Fruit fly (Drosophila melanogaster): Measurements from ENCODE around the gene BBS8.

Gene BBS8

DNA sequence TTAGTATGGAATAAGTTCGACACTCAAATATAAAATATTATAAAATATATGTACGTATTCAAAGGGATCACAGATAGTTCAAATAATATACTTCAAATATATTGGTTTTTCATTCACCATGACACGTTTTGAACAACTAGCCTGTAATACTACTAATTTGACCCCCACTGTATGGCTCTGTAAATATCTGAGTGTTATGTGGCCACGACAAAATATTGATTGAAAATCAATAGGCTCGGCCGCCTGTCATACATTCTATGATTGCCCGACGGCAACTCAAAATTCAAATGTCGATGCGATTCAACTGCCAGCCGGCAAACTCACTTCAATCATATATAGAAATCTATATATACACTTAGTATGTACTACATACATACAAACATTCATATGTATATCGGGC is 47.2 kb downstream of the BBS8 start:
- TF ChIP-seq Blimp-1 (GFP tag; optimal IDR thresholded peaks at IDR 0.05) (peak; percentile 22), Med (GFP tag) (peak; percentile 80), Asciz (GFP tag; optimal IDR thresholded peaks at IDR 0.05) (peak; percentile 67), Nf-YB (GFP tag; optimal IDR thresholded peaks at IDR 0.05) (no peak), gem (tag; optimal IDR thresholded peaks at IDR 0.05) (peak; percentile 56), CG18764 (GFP tag; optimal IDR thresholded peaks at IDR 0.05) (no peak), trh (GFP tag; optimal IDR thresholded peaks at IDR 0.05) (no peak), CG3407 (GFP tag; optimal IDR thresholded peaks at IDR 0.05) (peak; percentile 58), CG2712 (tag; optimal IDR thresholded peaks at IDR 0.05) (peak; percentile 17), Hr3 (GFP tag; optimal IDR thresholded peaks at IDR 0.05) (no peak), CG2875 (GFP tag; optimal IDR thresholded peaks at IDR 0.05) (peak; percentile 31), Atf6 (GFP tag; IDR thresholded peaks at IDR 0.05) (0 out of 2 replicates have a peak, but pooled peaks have one; percentile 8), CG17568 (GFP tag; optimal IDR thresholded peaks at IDR 0.05) (peak; percentile 31), Nf-YA (GFP tag; IDR thresholded peaks at IDR 0.05) (0 out of 2 replicates have a peak, but pooled peaks have one; percentile 21), CG12769 (tag; optimal IDR thresholded peaks at IDR 0.05) (peak; percentile 17), crol (GFP tag; IDR thresholded peaks at IDR 0.05) (no peak), CG3163 (GFP tag; optimal IDR thresholded peaks at IDR 0.05) (no peak), prd (optimal IDR thresholded peaks at IDR 0.05) (no peak), prd (GFP tag; IDR thresholded peaks at IDR 0.05) (0 out of 3 replicates have a peak, but pooled peaks have one; percentile 17), CG18599 (GFP tag; optimal IDR thresholded peaks at IDR 0.05) (peak; percentile 40), CG10431 (GFP tag; optimal IDR thresholded peaks at IDR 0.05) (no peak), CG10979 (tag; optimal IDR thresholded peaks at IDR 0.05) (peak; percentile 1), CG12391 (tag; optimal IDR thresholded peaks at IDR 0.05) (peak; percentile 19), sisA (GFP tag; IDR thresholded peaks at IDR 0.05) (no peak), BEAF-32 (GFP tag; optimal IDR thresholded peaks at IDR 0.05) (no peak), CG17802 (tag; optimal IDR thresholded peaks at IDR 0.05) (no peak), Hmr (GFP tag; optimal IDR thresholded peaks at IDR 0.05) (peak; percentile 6), ci (GFP tag; IDR thresholded peaks at IDR 0.05) (no peak), CG10654 (GFP tag; optimal IDR thresholded peaks at IDR 0.05) (peak; percentile 8), onecut (GFP tag; IDR thresholded peaks at IDR 0.05) (peak; percentile 67), Chrac-16 (GFP tag; optimal IDR thresholded peaks at IDR 0.05) (no peak), sens (GFP tag) (peak; percentile 58), PHDP (tag; optimal IDR thresholded peaks at IDR 0.05) (peak; percentile 13), tap (tag; optimal IDR thresholded peaks at IDR 0.05) (peak; percentile 8), gsb-n (tag; optimal IDR thresholded peaks at IDR 0.05) (peak; percentile 9), CG1529 (GFP tag; optimal IDR thresholded peaks at IDR 0.05) (peak; percentile 35), CG2202 (tag; optimal IDR thresholded peaks at IDR 0.05) (peak; percentile 45), CG16815 (GFP tag; optimal IDR thresholded peaks at IDR 0.05) (peak; percentile 10), CG17385 (GFP tag; optimal IDR thresholded peaks at IDR 0.05) (peak; percentile 17), sc (optimal IDR thresholded peaks at IDR 0.05) (no peak), sc (GFP tag; optimal IDR thresholded peaks at IDR 0.05) (peak; percentile 52), gro (GFP tag; optimal IDR thresholded peaks at IDR 0.05) (no peak), gcm2 (GFP tag; optimal IDR thresholded peaks at IDR 0.05) (no peak), CG11093 (GFP tag; IDR thresholded peaks at IDR 0.05) (no peak), CG11696 (GFP tag; IDR thresholded peaks at IDR 0.05) (peak; percentile 78), CG15479 (GFP tag; optimal IDR thresholded peaks at IDR 0.05) (no peak), Ada2b (GFP tag; IDR thresholded peaks at IDR 0.05) (no peak), rib (GFP tag; IDR thresholded peaks at IDR 0.05) (no peak), ash1 (GFP tag; optimal IDR thresholded peaks at IDR 0.05) (no peak), Fer2 (tag; optimal IDR thresholded peaks at IDR 0.05) (no peak), ase (GFP tag; IDR thresholded peaks at IDR 0.05) (no peak), tio (GFP tag; optimal IDR thresholded peaks at IDR 0.05) (no peak)
